Worm (Caenorhabditis elegans) whole organism, young adult: ENCODE data around the gene T10C6.7.

Experiments used
- C06A6.2 ChIP-seq: fragments of 200-800 bp; sonication (Bioruptor generic); conservative IDR thresholded peaks from 2 replicates; pipeline ENCODE4 v1.3.6; 2022; ENCODE audit warnings: missing genetic modification characterization, missing compliant biosample characterization
- F10E7.11 ChIP-seq: sonication (generic microtip); optimal IDR thresholded peaks from 2 replicates; lab custom pipeline; 2017; ENCODE audit warnings: mild to moderate bottlenecking, missing genetic modification characterization, moderate library complexity, missing compliant biosample characterization
- gei-17 ChIP-seq: fragments of 200-800 bp; sonication (Bioruptor generic); optimal IDR thresholded peaks from 2 replicates; lab custom pipeline; 2018; ENCODE audit warnings: mild to moderate bottlenecking, missing genetic modification characterization, missing compliant biosample characterization
- nhr-90 ChIP-seq: sonication (generic microtip); optimal IDR thresholded peaks from 2 replicates; lab custom pipeline; 2016; ENCODE audit warnings: missing genotype, mild to moderate bottlenecking, missing genetic modification characterization, missing compliant biosample characterization
- tbx-9 ChIP-seq: sonication (generic microtip); optimal IDR thresholded peaks from 2 replicates; lab custom pipeline; 2016; ENCODE audit warnings: borderline replicate concordance, missing genetic modification characterization, inconsistent platforms, missing compliant biosample characterization
- unc-62 ChIP-seq: fragments of 150-350 bp; optimal IDR thresholded peaks from 2 replicates; lab custom pipeline; 2014; ENCODE audit warnings: missing biosample characterization, missing genetic modification reagents, missing genetic modification characterization
- ztf-26 ChIP-seq: sonication (generic microtip); optimal IDR thresholded peaks from 2 replicates; lab custom pipeline; 2017; ENCODE audit warnings: missing genetic modification characterization, missing compliant biosample characterization

- TF ChIP-seq tbx-9 (no peak), gei-17 (no peak), nhr-90 (no peak), F10E7.11 (no peak), unc-62 (GFP tag; lab: Kevin White, UChicago) (no peak), ztf-26 (tag; lab: Kevin White, UChicago) (no peak), C06A6.2 (no peak)
Measured at ce11 chrV:16016977-16017376, 14.5 kb downstream of the T10C6.7 start.
